Worm (Caenorhabditis elegans) whole organism, L3 larva: ENCODE data around the gene Y60A3A.25.

Experiments used
- aly-2 ChIP-seq: fragments of 150-350 bp; optimal IDR thresholded peaks from 2 replicates; lab custom pipeline; 2014; ENCODE audit warnings: missing biosample characterization, missing genetic modification characterization
- fos-1 ChIP-seq: fragments of 150-350 bp; optimal IDR thresholded peaks from 2 replicates; lab custom pipeline; 2014; ENCODE audit warnings: missing biosample characterization, missing genetic modification characterization
- pha-4 ChIP-seq: fragments of 150-350 bp; optimal IDR thresholded peaks from 2 replicates; lab custom pipeline; 2014; ENCODE audit warnings: missing biosample characterization, missing genetic modification reagents, missing genetic modification characterization

ce11 chrV:19955171-19955570 is 38.8 kb downstream of the Y60A3A.25 start, which contains the start of gene abhd-3.1:
- TF ChIP-seq pha-4, result peak; percentile 4
- TF ChIP-seq fos-1 (tag; lab: Kevin White, UChicago), result no peak
- no peak for TF ChIP-seq aly-2
